Fruit fly (Drosophila melanogaster): Measurements from ENCODE around the gene CG9044.
A peak's percentile ranks its signal among the peaks of the same experiment; 100 is the strongest.

DNA sequence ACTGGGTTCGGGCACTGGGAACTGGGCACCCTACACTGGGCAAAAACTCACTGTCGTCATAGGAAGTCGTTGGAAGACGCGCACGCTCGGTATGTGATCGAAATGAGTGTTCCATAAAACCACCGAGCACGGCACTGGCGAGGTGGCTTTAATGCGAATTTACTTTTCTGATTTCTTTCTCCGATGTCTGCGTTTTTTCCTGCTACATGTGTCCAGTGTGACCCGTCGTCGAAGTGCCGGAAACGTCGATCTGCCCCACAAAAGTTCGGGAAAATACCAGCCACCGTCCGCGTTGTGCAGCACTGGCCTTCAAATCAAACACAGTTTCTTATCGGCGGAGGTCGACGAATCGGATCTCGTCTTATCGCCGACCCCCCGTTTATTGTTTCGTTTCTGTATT lies 50.0 kb downstream of the CG9044 start, which contains the start of gene Kdm5:
- TF ChIP-seq CTCF (optimal IDR thresholded peaks at IDR 0.05) (peak in 1 of 2 experiments; percentile 7), CG8478 (optimal IDR thresholded peaks at IDR 0.05) (no peak)

Measured in S2 (cell line).